Worm (Caenorhabditis elegans): ENCODE results near the gene lipl-1.

lipl-1 gene

ce11 chrV:12881396-12881795, 38.4 kb upstream of the lipl-1 start:
- TF ChIP-seq mes-4 (tag; optimal IDR thresholded peaks at IDR 0.05) (no peak), efl-1 (GFP tag; optimal IDR thresholded peaks at IDR 0.05) (no peak), attf-6 (GFP tag; IDR thresholded peaks at IDR 0.05) (no peak), ZK185.1 (tag; optimal IDR thresholded peaks at IDR 0.05; ENCODE audit: poor library complexity, severe bottlenecking) (no peak)

- no peak for TF ChIP-seq F22D6.2 (tag; optimal IDR thresholded peaks at IDR 0.05)
- no peak for TF ChIP-seq F57C9.4 (tag; optimal IDR thresholded peaks at IDR 0.05)
- no peak for TF ChIP-seq F55B11.4 (tag; optimal IDR thresholded peaks at IDR 0.05; ENCODE audit: borderline replicate concordance, insufficient read depth)
- no peak for TF ChIP-seq dox-1 (GFP tag; IDR thresholded peaks at IDR 0.05)
- no peak for TF ChIP-seq repo-1 (tag; optimal IDR thresholded peaks at IDR 0.05)
- TF ChIP-seq F39B2.1 (GFP tag; IDR thresholded peaks at IDR 0.05), result no peak
- no peak for TF ChIP-seq ztf-18 (tag; optimal IDR thresholded peaks at IDR 0.05)
These were observed 37.4 kb upstream of the lipl-1 start for ce11 chrV:12882370-12882769.

ce11 chrV:12885860-12886259, 33.9 kb upstream of the lipl-1 start, which contains the start of gene glb-24:
glb-24 (minus strand) TSS chrV:12885960.
- TF ChIP-seq Y53F4B.3 (GFP tag; IDR thresholded peaks at IDR 0.05) (no peak), B0019.2 (GFP tag; conservative IDR thresholded peaks at IDR 0.05) (no peak), ztf-3 (GFP tag; optimal IDR thresholded peaks at IDR 0.05) (no peak), rec-8 (tag; optimal IDR thresholded peaks at IDR 0.05) (no peak), madf-10 (tag; optimal IDR thresholded peaks at IDR 0.05) (no peak), D2030.7 (GFP tag; IDR thresholded peaks at IDR 0.05) (no peak), snpc-4 (GFP tag; optimal IDR thresholded peaks at IDR 0.05) (no peak), snpc-4 (tag; optimal IDR thresholded peaks at IDR 0.05) (no peak), F22D6.2 (tag; optimal IDR thresholded peaks at IDR 0.05) (no peak), dpl-1 (GFP tag; optimal IDR thresholded peaks at IDR 0.05) (no peak), mes-4 (tag; optimal IDR thresholded peaks at IDR 0.05) (no peak), sea-2 (GFP tag; IDR thresholded peaks at IDR 0.05) (no peak), ceh-91 (GFP tag; IDR thresholded peaks at IDR 0.05) (no peak)

ce11 chrV:12895772-12896171, 24.0 kb upstream of the lipl-1 start, which contains the start of gene ttbk-7:
ttbk-7 (minus strand) TSS chrV:12895872.
- TF ChIP-seq F57C9.4 (tag; optimal IDR thresholded peaks at IDR 0.05), result no peak
- no peak for TF ChIP-seq ceh-100 (GFP tag; IDR thresholded peaks at IDR 0.05)

- TF ChIP-seq C17E4.6 (GFP tag; IDR thresholded peaks at IDR 0.05), result no peak
- no peak for TF ChIP-seq zim-3 (tag; optimal IDR thresholded peaks at IDR 0.05)
- TF ChIP-seq nfya-1 (tag; optimal IDR thresholded peaks at IDR 0.05; ENCODE audit: borderline replicate concordance, insufficient read depth), result no peak
- no peak for TF ChIP-seq lsl-1 (GFP tag; optimal IDR thresholded peaks at IDR 0.05)
- no peak for TF ChIP-seq tbx-9 (tag; optimal IDR thresholded peaks at IDR 0.05; ENCODE audit: borderline replicate concordance)
- TF ChIP-seq ztf-28 (GFP tag; IDR thresholded peaks at IDR 0.05), result no peak
These were observed 22.9 kb upstream of the lipl-1 start for ce11 chrV:12896850-12897249.

- TF ChIP-seq akir-1 (GFP tag; optimal IDR thresholded peaks at IDR 0.05) (no peak), cebp-1 (GFP tag; IDR thresholded peaks at IDR 0.05) (0 out of 2 replicates have a peak, but pooled peaks have one; percentile 25), cebp-1 (tag; optimal IDR thresholded peaks at IDR 0.05) (no peak)
These were observed 22.4 kb upstream of the lipl-1 start for ce11 chrV:12897338-12897737.
